Worm (Caenorhabditis elegans): ENCODE results near the gene nhr-199.

nhr-199 gene

DNA sequence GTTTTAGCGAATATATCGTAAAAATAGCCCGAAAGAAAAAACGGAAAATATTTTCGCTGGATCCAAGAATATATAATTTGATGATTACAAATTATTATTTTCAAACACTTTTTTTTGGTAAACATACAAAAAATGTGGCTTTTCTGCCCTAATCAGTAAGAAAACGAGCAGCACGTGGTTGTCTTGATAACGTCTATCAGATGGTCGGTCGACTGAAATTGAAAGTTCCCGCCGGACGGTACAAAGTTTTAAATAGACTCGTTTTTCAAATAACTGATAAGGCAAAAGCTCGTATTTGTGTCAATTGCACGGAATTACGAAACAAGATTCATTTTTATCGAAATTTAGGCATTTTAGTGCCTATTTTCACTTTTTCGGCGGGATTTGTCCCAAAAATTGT, 33.0 kb downstream of the nhr-199 start (continued):
- TF ChIP-seq ceh-9 (tag; optimal IDR thresholded peaks at IDR 0.05): no peak
- no peak for TF ChIP-seq fkh-2 (tag; optimal IDR thresholded peaks at IDR 0.05)
- TF ChIP-seq ZK546.5 (tag; optimal IDR thresholded peaks at IDR 0.05): no peak
- TF ChIP-seq nfya-1 (tag; optimal IDR thresholded peaks at IDR 0.05; ENCODE audit: insufficient read depth): no peak
- TF ChIP-seq daf-12 (tag; optimal IDR thresholded peaks at IDR 0.05): no peak

DNA sequence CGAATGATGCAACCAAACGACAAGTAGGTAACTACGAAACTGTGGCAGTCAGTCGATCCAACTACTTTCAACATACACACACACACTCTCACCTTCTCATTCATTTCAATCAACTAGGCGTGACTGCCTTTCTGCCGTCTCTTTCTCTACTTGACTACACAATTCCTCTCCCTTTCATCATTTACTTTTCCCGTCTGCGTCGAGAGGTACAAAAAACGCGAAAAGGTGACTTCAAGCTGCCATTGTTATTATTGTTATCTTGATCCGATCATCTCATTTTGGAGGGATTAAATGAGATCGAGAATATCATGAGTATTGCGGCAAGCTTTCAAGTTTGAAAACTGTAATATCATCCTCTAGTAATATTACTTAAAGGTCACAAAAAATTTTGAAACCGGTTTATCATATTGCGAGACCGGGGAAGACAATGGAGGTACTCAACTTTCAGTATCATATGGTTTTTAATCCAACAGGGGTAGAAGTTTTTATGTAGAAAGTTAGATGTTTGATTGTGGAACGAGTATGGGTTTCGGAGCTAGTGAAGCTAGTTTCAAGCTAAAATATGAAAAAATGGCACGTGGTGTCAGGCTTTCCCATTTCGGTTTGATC, 35.5 kb downstream of the nhr-199 start:
- TF ChIP-seq ama-1 (optimal IDR thresholded peaks at IDR 0.05) (peak; percentile 29), nhr-23 (tag; optimal IDR thresholded peaks at IDR 0.05) (peak; percentile 17), aly-2 (tag; optimal IDR thresholded peaks at IDR 0.05) (no peak), nfya-1 (tag; optimal IDR thresholded peaks at IDR 0.05; ENCODE audit: insufficient read depth) (peak; percentile 56), R02D3.7 (tag; optimal IDR thresholded peaks at IDR 0.05) (no peak), elt-3 (tag; optimal IDR thresholded peaks at IDR 0.05) (no peak), sea-2 (GFP tag; optimal IDR thresholded peaks at IDR 0.05) (no peak), ceh-16 (tag; optimal IDR thresholded peaks at IDR 0.05) (no peak), elt-2 (tag; optimal IDR thresholded peaks at IDR 0.05) (peak; percentile 50), nhr-25 (tag; optimal IDR thresholded peaks at IDR 0.05) (peak; percentile 85), zag-1 (tag; optimal IDR thresholded peaks at IDR 0.05) (no peak), elt-1 (tag; optimal IDR thresholded peaks at IDR 0.05) (peak; percentile 94), nhr-237 (tag; optimal IDR thresholded peaks at IDR 0.05) (no peak), nhr-43 (tag; optimal IDR thresholded peaks at IDR 0.05; ENCODE audit: poor library complexity, severe bottlenecking) (peak; percentile 1), pha-4 (tag; optimal IDR thresholded peaks at IDR 0.05) (peak; percentile 72), hmg-11 (tag; optimal IDR thresholded peaks at IDR 0.05) (peak; percentile 38)

DNA sequence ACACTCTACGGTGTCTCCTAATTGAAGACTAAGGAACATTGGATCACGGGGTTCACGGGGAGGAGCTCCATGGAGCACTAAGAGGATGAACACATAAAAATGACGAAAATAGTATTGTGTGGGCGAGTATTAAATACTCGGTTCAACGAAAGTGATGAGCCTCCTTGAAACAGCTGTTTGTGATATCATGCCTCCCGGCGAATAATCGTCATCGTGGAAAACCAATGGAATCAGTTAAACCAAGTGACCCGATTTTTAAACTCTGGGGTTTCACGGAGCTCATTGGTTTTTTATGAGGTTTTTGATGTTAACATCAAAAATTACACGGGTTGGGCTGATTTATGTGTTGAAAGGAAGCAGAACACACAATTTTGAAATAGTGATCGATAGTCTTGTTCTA, 38.1 kb downstream of the nhr-199 start:
- TF ChIP-seq lin-39 (tag; optimal IDR thresholded peaks at IDR 0.05): no peak

DNA sequence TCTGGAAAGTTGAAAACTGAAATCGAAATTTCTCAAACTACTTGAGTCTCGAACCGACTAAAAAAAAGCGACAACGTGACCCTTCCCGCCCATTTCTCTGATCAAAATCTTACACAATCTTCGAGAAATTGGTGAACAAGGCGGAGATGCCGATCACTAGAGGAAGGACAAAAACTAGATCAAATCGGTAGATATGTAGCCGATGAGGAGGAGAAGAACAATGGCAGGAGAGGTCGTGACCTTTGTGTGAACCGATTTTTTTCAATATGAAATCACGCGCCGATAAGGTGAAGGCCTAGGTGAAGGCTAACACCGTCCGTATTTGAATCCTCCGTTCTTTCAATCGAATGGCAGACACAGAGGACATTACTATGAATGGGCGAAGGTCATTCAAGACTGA, 38.7 kb downstream of the nhr-199 start:
- peak; percentile 79 for TF ChIP-seq nhr-23 (tag; optimal IDR thresholded peaks at IDR 0.05)
- no peak for TF ChIP-seq pha-4 (tag; optimal IDR thresholded peaks at IDR 0.05)
- peak; percentile 99 for TF ChIP-seq nhr-25 (tag; optimal IDR thresholded peaks at IDR 0.05)
- peak; percentile 98 for TF ChIP-seq elt-1 (tag; optimal IDR thresholded peaks at IDR 0.05)

DNA sequence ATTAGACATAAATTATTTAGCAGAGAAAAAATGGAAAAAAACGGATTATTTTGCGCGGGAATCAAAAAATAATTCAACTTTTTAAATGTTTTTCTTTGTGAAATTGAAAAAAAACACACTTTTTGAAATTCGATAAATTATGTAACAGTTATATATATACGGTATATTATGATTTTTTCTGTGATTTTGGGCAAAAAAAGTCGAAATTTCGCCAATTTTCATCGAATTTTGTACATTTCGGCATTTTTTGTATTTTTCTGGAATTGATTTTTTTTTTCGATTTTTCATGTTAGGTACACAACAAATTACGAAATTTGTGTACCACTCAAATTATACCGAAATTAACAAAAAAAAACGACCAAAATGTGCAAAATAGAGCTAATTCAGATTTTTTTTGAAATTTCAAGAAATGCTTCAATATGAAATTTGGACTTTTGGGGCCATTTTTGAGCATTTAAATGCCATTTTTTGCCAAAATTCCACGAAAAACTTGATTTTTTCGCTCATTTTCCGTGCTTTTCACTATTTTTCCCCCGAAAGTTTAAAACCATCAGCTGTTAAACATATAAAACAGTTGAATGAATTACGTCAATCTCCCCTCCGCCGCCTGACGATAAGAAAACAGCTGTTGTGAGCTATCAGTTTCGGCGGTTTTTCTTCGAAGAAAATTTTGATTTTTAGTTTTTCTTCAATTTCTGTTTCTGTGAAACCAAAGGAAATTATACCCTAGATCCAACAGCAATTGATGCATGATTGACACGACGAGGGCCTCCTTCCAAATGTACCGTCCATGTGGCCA, 41.2 kb downstream of the nhr-199 start:
- TF ChIP-seq snpc-4 (tag; optimal IDR thresholded peaks at IDR 0.05) (no peak), egl-5 (tag; optimal IDR thresholded peaks at IDR 0.05) (peak; percentile 1), elt-2 (tag; optimal IDR thresholded peaks at IDR 0.05) (peak; percentile 16)

DNA sequence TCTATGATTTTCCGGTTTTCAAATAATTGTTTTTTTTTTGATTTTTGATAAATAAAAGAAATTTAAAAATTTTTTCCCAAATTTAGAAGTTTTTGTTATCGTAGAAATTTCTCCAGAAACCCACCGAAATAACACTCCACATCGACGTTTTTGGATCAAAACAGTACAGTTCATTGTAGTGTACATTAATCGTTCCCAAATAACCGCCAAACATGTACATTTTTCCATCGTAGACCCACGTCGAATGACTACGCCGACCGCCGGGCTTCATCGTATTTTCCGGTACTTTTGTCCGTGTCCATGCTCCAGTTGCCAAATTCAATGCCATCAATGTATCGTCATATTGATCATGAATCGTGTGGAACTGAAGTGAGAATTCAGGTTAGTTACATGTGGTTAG, 45.6 kb downstream of the nhr-199 start, which contains the start of gene F53E4.2:
TSS of gene F53E4.2 (plus strand) at position 301 of the 400 bp plus-strand sequence.
- TF ChIP-seq fkh-2 (tag; optimal IDR thresholded peaks at IDR 0.05) (no peak), snpc-4 (tag; optimal IDR thresholded peaks at IDR 0.05) (no peak), nhr-11 (tag; optimal IDR thresholded peaks at IDR 0.05) (no peak), nhr-25 (tag; optimal IDR thresholded peaks at IDR 0.05) (no peak), nhr-28 (tag; optimal IDR thresholded peaks at IDR 0.05) (no peak), egl-5 (tag; optimal IDR thresholded peaks at IDR 0.05) (no peak), egl-27 (tag; optimal IDR thresholded peaks at IDR 0.05) (no peak)

DNA sequence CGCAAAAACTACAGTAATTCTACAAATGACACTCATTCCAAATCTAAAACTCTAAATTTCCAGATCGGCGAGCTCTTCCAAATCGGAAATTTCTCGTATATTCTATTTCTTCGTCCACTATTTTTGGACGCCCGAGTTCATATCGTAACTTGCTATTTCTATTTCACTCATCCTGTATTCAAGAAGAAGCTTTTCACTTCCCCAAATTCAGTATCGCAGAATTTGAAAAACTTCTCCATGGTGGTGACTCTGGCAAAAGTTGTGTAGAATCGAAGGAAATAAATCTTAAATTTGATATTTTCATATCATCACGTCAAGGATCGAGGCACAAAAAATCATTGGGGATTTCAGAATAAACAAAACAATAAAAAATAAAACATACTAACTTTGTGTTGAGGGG, 47.6 kb downstream of the nhr-199 start:
- TF ChIP-seq elt-2 (tag; optimal IDR thresholded peaks at IDR 0.05) (no peak), ceh-16 (tag; optimal IDR thresholded peaks at IDR 0.05) (no peak), fos-1 (tag; optimal IDR thresholded peaks at IDR 0.05) (no peak), lin-39 (tag; optimal IDR thresholded peaks at IDR 0.05) (no peak), nhr-12 (tag; optimal IDR thresholded peaks at IDR 0.05) (no peak), ztf-11 (tag; optimal IDR thresholded peaks at IDR 0.05) (no peak), pha-4 (tag; optimal IDR thresholded peaks at IDR 0.05) (no peak), fkh-2 (tag; optimal IDR thresholded peaks at IDR 0.05) (no peak)
